Worm (Caenorhabditis elegans) whole organism, L1 larva: ENCODE measurements around the gene F25G6.1.
A peak's percentile ranks its signal among the peaks of the same experiment; 100 is the strongest.

Source experiments
- C04F5.9 ChIP-seq: sonication (generic microtip); optimal IDR thresholded peaks from 2 replicates; lab custom pipeline; 2016; ENCODE audit warnings: missing genetic modification characterization, missing compliant biosample characterization
- ceh-63 ChIP-seq: fragments of 200-800 bp; sonication (Bioruptor generic); optimal IDR thresholded peaks from 2 replicates; lab custom pipeline; 2018; ENCODE audit warnings: mild to moderate bottlenecking, missing genetic modification characterization, missing compliant biosample characterization
- egl-27 ChIP-seq, 2 experiments: fragments of 150-350 bp in 1 of 2; sonication (generic microtip); optimal IDR thresholded peaks; 3 replicates each; lab custom pipeline; 2017 to 2018; ENCODE audit warnings: missing biosample characterization in 2 of 2, missing genetic modification characterization in 2 of 2, missing genetic modification reagents in 2 of 2
- mdl-1 ChIP-seq, 2 experiments: fragments of 150-350 bp; optimal IDR thresholded peaks; 2 replicates each; lab custom pipeline; 2014 to 2017; ENCODE audit warnings: missing biosample characterization in 2 of 2, missing genetic modification characterization in 2 of 2, inconsistent platforms in 1 of 2
- rnt-1 ChIP-seq: sonication (generic microtip); optimal IDR thresholded peaks from 2 replicates; lab custom pipeline; 2016; ENCODE audit warnings: mild to moderate bottlenecking, missing genetic modification characterization, moderate library complexity, missing compliant biosample characterization
- unc-62 ChIP-seq: fragments of 150-350 bp; optimal IDR thresholded peaks from 2 replicates; lab custom pipeline; 2014; ENCODE audit warnings: missing biosample characterization, missing genetic modification reagents, missing genetic modification characterization
- zag-1 ChIP-seq: fragments of 150-350 bp; optimal IDR thresholded peaks from 2 replicates; lab custom pipeline; 2014; ENCODE audit warnings: missing biosample characterization, missing genetic modification characterization

DNA sequence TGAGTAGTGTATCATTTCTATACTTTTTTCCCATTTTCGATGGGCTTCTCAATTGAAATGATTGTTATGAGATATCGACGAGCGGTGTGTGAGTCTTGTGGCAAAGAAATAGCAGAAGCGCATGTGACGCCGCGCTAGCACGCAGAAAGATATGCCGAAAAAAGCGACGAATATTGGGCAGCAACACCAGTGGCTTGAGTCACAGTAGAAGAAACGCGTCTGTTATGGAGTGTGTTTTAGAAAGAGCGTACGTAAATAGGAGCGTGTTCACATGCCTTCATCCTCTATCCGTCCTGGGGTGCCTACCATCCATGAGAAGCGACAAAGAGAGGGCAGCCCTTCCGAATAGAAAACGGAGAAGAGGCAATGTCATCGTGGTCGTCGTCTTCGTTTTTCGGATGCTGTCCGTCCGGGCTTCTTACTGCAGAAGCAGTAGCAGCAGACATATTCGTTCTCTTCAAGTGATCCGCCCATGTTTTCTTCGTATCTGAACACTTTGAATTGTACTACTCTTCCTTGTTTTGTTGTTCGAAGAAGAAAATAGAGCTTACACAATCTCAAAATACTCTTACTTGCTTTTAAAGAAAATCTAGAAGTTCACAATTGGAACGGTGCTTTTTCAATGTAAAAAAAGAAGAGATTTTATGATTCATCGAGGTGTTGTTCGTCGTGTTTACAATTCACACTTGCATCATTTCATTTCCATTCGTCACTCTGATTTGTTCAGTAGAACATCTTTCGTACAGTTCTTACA, 35.1 kb downstream of the F25G6.1 start:
- TF ChIP-seq zag-1, result no peak
- TF ChIP-seq mdl-1 (tag; optimal IDR thresholded peaks at IDR 0.05; lab: Kevin White, UChicago), result peak in 1 of 2 experiments; percentile 21
- TF ChIP-seq ceh-63 (GFP tag; lab: Kevin White, UChicago), result no peak
- no peak for TF ChIP-seq C04F5.9 (tag; lab: Kevin White, UChicago)
- TF ChIP-seq egl-27 (tag; optimal IDR thresholded peaks at IDR 0.05; lab: Kevin White, UChicago), result no peak
- TF ChIP-seq unc-62, result no peak
- TF ChIP-seq rnt-1 (tag; lab: Kevin White, UChicago), result no peak
